Worm (Caenorhabditis elegans) whole organism, L3 larva: ENCODE data around the gene F07C3.9.

Experiments
- R02D3.7 ChIP-seq: fragments of 150-350 bp; optimal IDR thresholded peaks from 2 replicates; lab custom pipeline; 2014; ENCODE audit warnings: missing biosample characterization, missing genetic modification characterization
- ZK546.5 ChIP-seq: sonication (generic microtip); optimal IDR thresholded peaks from 2 replicates; lab custom pipeline; 2017; ENCODE audit warnings: missing biosample characterization, missing genetic modification characterization
- aly-2 ChIP-seq: fragments of 150-350 bp; optimal IDR thresholded peaks from 2 replicates; lab custom pipeline; 2014; ENCODE audit warnings: missing biosample characterization, missing genetic modification characterization
- ama-1 ChIP-seq: fragments of 150-350 bp; optimal IDR thresholded peaks from 2 replicates; lab custom pipeline; 2018
- ceh-28 ChIP-seq: fragments of 150-350 bp; optimal IDR thresholded peaks from 2 replicates; lab custom pipeline; 2014; ENCODE audit warnings: missing biosample characterization, missing genetic modification reagents, missing genetic modification characterization
- ceh-9 ChIP-seq: sonication (generic microtip); optimal IDR thresholded peaks from 2 replicates; lab custom pipeline; 2018; ENCODE audit warnings: missing biosample characterization, missing genetic modification characterization
- daf-12 ChIP-seq: fragments of 150-350 bp; optimal IDR thresholded peaks from 2 replicates; lab custom pipeline; 2014; ENCODE audit warnings: missing biosample characterization, missing genetic modification reagents, missing genetic modification characterization
- egl-27 ChIP-seq: sonication (generic microtip); optimal IDR thresholded peaks from 4 replicates; lab custom pipeline; 2017; ENCODE audit warnings: missing biosample characterization, missing genetic modification reagents, missing genetic modification characterization
- egl-5 ChIP-seq: fragments of 150-350 bp; optimal IDR thresholded peaks from 2 replicates; lab custom pipeline; 2017; ENCODE audit warnings: missing biosample characterization, missing genetic modification reagents, missing genetic modification characterization, inconsistent platforms
- elt-1 ChIP-seq: fragments of 150-350 bp; optimal IDR thresholded peaks from 2 replicates; lab custom pipeline; 2014; ENCODE audit warnings: missing biosample characterization, missing genetic modification characterization
- elt-2 ChIP-seq: sonication (generic microtip); optimal IDR thresholded peaks from 2 replicates; lab custom pipeline; 2016; ENCODE audit warnings: missing genetic modification reagents, mild to moderate bottlenecking, missing genetic modification characterization, missing compliant biosample characterization
- eor-1 ChIP-seq, 2 experiments: fragments of 150-350 bp; optimal IDR thresholded peaks; 2 replicates each; lab custom pipeline; 2014 to 2018; ENCODE audit warnings: missing biosample characterization in 2 of 2, missing genetic modification characterization in 2 of 2
- fos-1 ChIP-seq: fragments of 150-350 bp; optimal IDR thresholded peaks from 2 replicates; lab custom pipeline; 2014; ENCODE audit warnings: missing biosample characterization, missing genetic modification characterization
- hmg-11 ChIP-seq: sonication (generic microtip); optimal IDR thresholded peaks from 2 replicates; lab custom pipeline; 2016; ENCODE audit warnings: missing genetic modification characterization, missing compliant biosample characterization
- lin-39 ChIP-seq: fragments of 150-350 bp; optimal IDR thresholded peaks from 2 replicates; lab custom pipeline; 2018; ENCODE audit warnings: missing biosample characterization, missing genetic modification reagents, missing genetic modification characterization
- lsy-12 ChIP-seq: sonication (generic microtip); optimal IDR thresholded peaks from 2 replicates; lab custom pipeline; 2016; ENCODE audit warnings: mild to moderate bottlenecking, missing genetic modification characterization, missing compliant biosample characterization
- mdl-1 ChIP-seq: fragments of 150-350 bp; optimal IDR thresholded peaks from 2 replicates; lab custom pipeline; 2014; ENCODE audit warnings: missing biosample characterization, missing genetic modification characterization
- mml-1 ChIP-seq: fragments of 150-350 bp; sonication (generic microtip); optimal IDR thresholded peaks from 3 replicates; lab custom pipeline; 2014; ENCODE audit warnings: missing biosample characterization, missing genetic modification characterization
- nfya-1 ChIP-seq: sonication (generic microtip); optimal IDR thresholded peaks from 2 replicates; lab custom pipeline; 2017; ENCODE audit warnings: missing genetic modification characterization, mild to moderate bottlenecking, missing compliant biosample characterization, antibody characterized with exemption, moderate library complexity; ENCODE audit not compliant: insufficient read depth
- nhr-12 ChIP-seq: fragments of 150-350 bp; optimal IDR thresholded peaks from 2 replicates; lab custom pipeline; 2014; ENCODE audit warnings: missing biosample characterization, missing genetic modification characterization
- nhr-23 ChIP-seq: fragments of 150-350 bp; optimal IDR thresholded peaks from 2 replicates; lab custom pipeline; 2014; ENCODE audit warnings: missing biosample characterization, missing genetic modification reagents, missing genetic modification characterization
- nhr-237 ChIP-seq: fragments of 150-350 bp; optimal IDR thresholded peaks from 2 replicates; lab custom pipeline; 2014; ENCODE audit warnings: missing biosample characterization, missing genetic modification characterization
- nhr-25 ChIP-seq: sonication (generic microtip); optimal IDR thresholded peaks from 2 replicates; lab custom pipeline; 2017; ENCODE audit warnings: missing biosample characterization, missing genetic modification characterization
- nhr-28 ChIP-seq: fragments of 150-350 bp; optimal IDR thresholded peaks from 2 replicates; lab custom pipeline; 2014; ENCODE audit warnings: missing biosample characterization, missing genetic modification characterization
- nhr-43 ChIP-seq: sonication (generic microtip); optimal IDR thresholded peaks from 2 replicates; lab custom pipeline; 2016; ENCODE audit warnings: mild to moderate bottlenecking, missing genetic modification characterization, missing compliant biosample characterization; ENCODE audit not compliant: poor library complexity, severe bottlenecking
- pha-4 ChIP-seq: fragments of 150-350 bp; optimal IDR thresholded peaks from 2 replicates; lab custom pipeline; 2014; ENCODE audit warnings: missing biosample characterization, missing genetic modification reagents, missing genetic modification characterization
- pqm-1 ChIP-seq: fragments of 150-350 bp; optimal IDR thresholded peaks from 2 replicates; lab custom pipeline; 2017; ENCODE audit warnings: missing biosample characterization, missing genetic modification characterization, inconsistent platforms
- sea-2 ChIP-seq: fragments of 150-350 bp; sonication (generic microtip); optimal IDR thresholded peaks from 4 replicates; lab custom pipeline; 2014; ENCODE audit warnings: missing biosample characterization, missing genetic modification reagents, missing genetic modification characterization
- skn-1 ChIP-seq: fragments of 150-350 bp; optimal IDR thresholded peaks from 2 replicates; lab custom pipeline; 2014; ENCODE audit warnings: missing biosample characterization, missing genetic modification characterization
- snpc-4 ChIP-seq: fragments of 150-350 bp; optimal IDR thresholded peaks from 2 replicates; lab custom pipeline; 2014; ENCODE audit warnings: missing biosample characterization, missing genetic modification characterization
- tbx-2 ChIP-seq: sonication (generic microtip); optimal IDR thresholded peaks from 2 replicates; lab custom pipeline; 2016; ENCODE audit warnings: mild to moderate bottlenecking, missing genetic modification characterization, missing compliant biosample characterization
- unc-39 ChIP-seq: sonication (generic microtip); optimal IDR thresholded peaks from 4 replicates; lab custom pipeline; 2017; ENCODE audit warnings: missing biosample characterization, missing genetic modification characterization
- unc-62 ChIP-seq: fragments of 150-350 bp; sonication (generic microtip); optimal IDR thresholded peaks from 4 replicates; lab custom pipeline; 2014; ENCODE audit warnings: missing biosample characterization, missing genetic modification reagents, missing genetic modification characterization
- zag-1 ChIP-seq: fragments of 150-350 bp; optimal IDR thresholded peaks from 2 replicates; lab custom pipeline; 2014; ENCODE audit warnings: missing biosample characterization, missing genetic modification characterization
- ztf-11 ChIP-seq: fragments of 150-350 bp; optimal IDR thresholded peaks from 2 replicates; lab custom pipeline; 2014; ENCODE audit warnings: missing biosample characterization, missing genetic modification characterization

Gene F07C3.9

DNA sequence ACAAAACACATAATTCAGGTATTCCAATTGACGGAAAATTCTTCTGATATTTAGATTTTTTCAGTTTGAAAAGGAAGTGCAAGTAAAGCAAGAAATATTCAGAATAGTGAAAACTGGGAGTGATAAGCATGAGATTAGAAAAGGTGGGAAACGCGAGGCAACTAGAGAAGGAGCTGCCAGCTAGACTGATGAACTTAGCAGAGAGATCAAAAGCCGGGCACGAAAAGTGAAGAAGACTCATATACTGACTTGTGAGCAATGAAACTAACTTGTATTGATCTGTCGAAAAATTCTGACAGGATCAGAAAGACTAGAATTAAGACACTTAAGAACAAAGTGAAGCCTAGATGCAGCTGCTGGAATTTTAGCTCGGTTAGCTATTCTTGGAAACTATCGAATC lies 7.0 kb upstream of the F07C3.9 start, which contains the start of gene nhr-36:
nhr-36 (minus strand) TSS at position 101 of the 400 bp plus-strand sequence.
- TF ChIP-seq aly-2 (tag; lab: Kevin White, UChicago) = no peak
- TF ChIP-seq nhr-237 (tag; lab: Kevin White, UChicago) = no peak
- TF ChIP-seq lin-39 (tag; lab: Kevin White, UChicago) = no peak
- no peak for TF ChIP-seq eor-1 (tag; optimal IDR thresholded peaks at IDR 0.05; lab: Kevin White, UChicago)
- TF ChIP-seq sea-2 (GFP tag; lab: Kevin White, UChicago) = no peak
- TF ChIP-seq unc-39 = no peak
- no peak for TF ChIP-seq nhr-43 (tag; lab: Kevin White, UChicago)
- no peak for TF ChIP-seq elt-2 (tag; lab: Kevin White, UChicago)
- TF ChIP-seq nhr-25 = no peak
- TF ChIP-seq ceh-28 = no peak
- TF ChIP-seq ztf-11 (tag; lab: Kevin White, UChicago) = no peak
- no peak for TF ChIP-seq zag-1 (tag; lab: Kevin White, UChicago)
- no peak for TF ChIP-seq egl-5 (tag; lab: Kevin White, UChicago)
- TF ChIP-seq ceh-9 (tag; lab: Kevin White, UChicago) = no peak
- no peak for TF ChIP-seq elt-1 (tag; lab: Kevin White, UChicago)
- TF ChIP-seq R02D3.7 (tag; lab: Kevin White, UChicago) = no peak

DNA sequence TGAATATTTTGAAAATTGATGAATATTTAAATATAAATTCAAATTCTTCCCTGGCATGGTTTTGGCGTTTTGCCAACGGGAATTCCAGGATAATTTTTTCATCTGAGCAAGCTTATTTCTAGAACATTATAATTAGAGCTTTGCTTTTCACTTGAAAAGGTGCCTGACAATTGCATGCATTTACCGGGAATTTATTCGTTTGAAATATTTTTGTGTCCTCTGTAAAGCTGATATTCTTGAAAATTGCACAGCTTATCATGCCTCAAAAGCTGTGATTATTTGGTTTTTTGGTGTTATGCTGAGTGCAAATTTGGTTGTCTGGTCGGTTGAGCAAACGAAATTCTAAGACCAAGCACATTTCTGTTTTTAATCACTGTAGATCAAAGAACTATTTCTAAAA lies 6.0 kb upstream of the F07C3.9 start:
- TF ChIP-seq tbx-2 (tag; lab: Kevin White, UChicago) = no peak

- TF ChIP-seq ztf-11 (tag; lab: Kevin White, UChicago) (no peak), elt-2 (tag; lab: Kevin White, UChicago) (no peak), mml-1 (no peak), aly-2 (tag; lab: Kevin White, UChicago) (no peak), egl-27 (tag; lab: Kevin White, UChicago) (no peak), fos-1 (tag; lab: Kevin White, UChicago) (no peak)
- TF ChIP-seq, all 47 proteins: peak for 0
Measured at ce11 chrV:9257467-9257866, 3.0 kb upstream of the F07C3.9 start, which contains the start of gene F07C3.16. TSS of gene F07C3.16 (minus strand) at chrV:9257567.

ce11 chrV:9255480-9255879 lies 1.0 kb upstream of the F07C3.9 start:
- TF ChIP-seq pqm-1 (tag; lab: Kevin White, UChicago) (peak; percentile 85), snpc-4 (no peak), nhr-25 (no peak), mml-1 (no peak), elt-2 (tag; lab: Kevin White, UChicago) (peak; percentile 92), elt-1 (tag; lab: Kevin White, UChicago) (no peak), pha-4 (tag; lab: Kevin White, UChicago) (peak; percentile 79), R02D3.7 (tag; lab: Kevin White, UChicago) (no peak), ztf-11 (tag; lab: Kevin White, UChicago) (no peak)

DNA sequence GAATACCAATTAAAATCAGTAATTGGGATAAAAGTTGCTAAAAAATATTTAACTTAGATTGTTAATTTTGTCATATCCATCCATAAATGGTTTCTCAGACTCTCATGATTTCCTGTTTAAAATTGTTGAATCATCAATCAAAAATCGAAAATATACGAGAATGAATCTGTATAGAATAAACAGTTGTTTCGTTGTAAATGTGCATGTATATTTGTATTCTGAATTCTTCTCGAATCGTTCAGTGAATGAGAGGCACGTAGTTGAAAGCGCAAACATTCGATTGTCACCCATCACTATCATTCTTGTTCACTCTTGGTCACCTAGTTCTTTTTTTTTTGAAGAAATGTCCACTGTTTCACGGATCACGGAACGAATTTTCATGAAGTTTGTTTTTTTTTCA lies 4.5 kb downstream of the F07C3.9 start, which contains the start of gene ptd-2:
ptd-2 (plus strand) TSS at position 301 of the 400 bp plus-strand sequence.
- no peak for TF ChIP-seq mml-1
- no peak for TF ChIP-seq lin-39 (tag; lab: Kevin White, UChicago)
- TF ChIP-seq nhr-237 (tag; lab: Kevin White, UChicago) = no peak
- TF ChIP-seq daf-12 (tag; lab: Kevin White, UChicago) = no peak
- no peak for TF ChIP-seq ceh-28
- no peak for TF ChIP-seq elt-2 (tag; lab: Kevin White, UChicago)
- no peak for TF ChIP-seq nhr-12 (tag; lab: Kevin White, UChicago)
- TF ChIP-seq ceh-9 (tag; lab: Kevin White, UChicago) = no peak
- TF ChIP-seq nhr-23 (tag; lab: Kevin White, UChicago) = no peak
- no peak for TF ChIP-seq unc-62
- no peak for TF ChIP-seq pqm-1 (tag; lab: Kevin White, UChicago)
- TF ChIP-seq nhr-28 (tag; lab: Kevin White, UChicago) = no peak
- no peak for TF ChIP-seq ZK546.5 (tag; lab: Kevin White, UChicago)
- no peak for TF ChIP-seq nfya-1 (tag; lab: Kevin White, UChicago)
- TF ChIP-seq tbx-2 (tag; lab: Kevin White, UChicago) = no peak
- TF ChIP-seq, all 47 proteins: peak for 0

ce11 chrV:9249206-9249605 lies 5.2 kb downstream of the F07C3.9 start, which contains the start of gene str-94:
TSS of gene str-94 (minus strand) at chrV:9249306.
- TF ChIP-seq elt-2 (tag; lab: Kevin White, UChicago) (no peak), lsy-12 (tag; lab: Kevin White, UChicago) (no peak), hmg-11 (tag; lab: Kevin White, UChicago) (no peak), eor-1 (tag; optimal IDR thresholded peaks at IDR 0.05; lab: Kevin White, UChicago) (no peak), pqm-1 (tag; lab: Kevin White, UChicago) (no peak), ama-1 (no peak), elt-1 (tag; lab: Kevin White, UChicago) (no peak), nhr-23 (tag; lab: Kevin White, UChicago) (no peak), unc-62 (no peak), pha-4 (tag; lab: Kevin White, UChicago) (no peak), mdl-1 (tag; lab: Kevin White, UChicago) (no peak), skn-1 (tag; lab: Kevin White, UChicago) (no peak)
